Worm (Caenorhabditis elegans) whole organism, L3 larva: ENCODE measurements around the gene K09F6.13.

Experiments used
- R02D3.7 ChIP-seq: fragments of 150-350 bp; optimal IDR thresholded peaks from 2 replicates; lab custom pipeline; 2014; ENCODE audit warnings: missing biosample characterization, missing genetic modification characterization
- ZK546.5 ChIP-seq: sonication (generic microtip); optimal IDR thresholded peaks from 2 replicates; lab custom pipeline; 2017; ENCODE audit warnings: missing biosample characterization, missing genetic modification characterization
- aly-2 ChIP-seq: fragments of 150-350 bp; optimal IDR thresholded peaks from 2 replicates; lab custom pipeline; 2014; ENCODE audit warnings: missing biosample characterization, missing genetic modification characterization
- egl-5 ChIP-seq: fragments of 150-350 bp; optimal IDR thresholded peaks from 2 replicates; lab custom pipeline; 2017; ENCODE audit warnings: missing biosample characterization, missing genetic modification reagents, missing genetic modification characterization, inconsistent platforms
- jun-1 ChIP-seq: fragments of 150-350 bp; optimal IDR thresholded peaks from 2 replicates; lab custom pipeline; 2014; ENCODE audit warnings: missing biosample characterization, missing genetic modification reagents, missing genetic modification characterization
- lin-39 ChIP-seq: fragments of 150-350 bp; optimal IDR thresholded peaks from 2 replicates; lab custom pipeline; 2018; ENCODE audit warnings: missing biosample characterization, missing genetic modification reagents, missing genetic modification characterization
- mdl-1 ChIP-seq: fragments of 150-350 bp; optimal IDR thresholded peaks from 2 replicates; lab custom pipeline; 2014; ENCODE audit warnings: missing biosample characterization, missing genetic modification characterization
- nhr-11 ChIP-seq: fragments of 150-350 bp; optimal IDR thresholded peaks from 2 replicates; lab custom pipeline; 2014; ENCODE audit warnings: missing biosample characterization, missing genetic modification characterization
- nhr-23 ChIP-seq: fragments of 150-350 bp; optimal IDR thresholded peaks from 2 replicates; lab custom pipeline; 2014; ENCODE audit warnings: missing biosample characterization, missing genetic modification reagents, missing genetic modification characterization
- nhr-237 ChIP-seq: fragments of 150-350 bp; optimal IDR thresholded peaks from 2 replicates; lab custom pipeline; 2014; ENCODE audit warnings: missing biosample characterization, missing genetic modification characterization
- pqm-1 ChIP-seq: fragments of 150-350 bp; optimal IDR thresholded peaks from 2 replicates; lab custom pipeline; 2017; ENCODE audit warnings: missing biosample characterization, missing genetic modification characterization, inconsistent platforms
- snpc-4 ChIP-seq: fragments of 150-350 bp; optimal IDR thresholded peaks from 2 replicates; lab custom pipeline; 2014; ENCODE audit warnings: missing biosample characterization, missing genetic modification characterization

DNA sequence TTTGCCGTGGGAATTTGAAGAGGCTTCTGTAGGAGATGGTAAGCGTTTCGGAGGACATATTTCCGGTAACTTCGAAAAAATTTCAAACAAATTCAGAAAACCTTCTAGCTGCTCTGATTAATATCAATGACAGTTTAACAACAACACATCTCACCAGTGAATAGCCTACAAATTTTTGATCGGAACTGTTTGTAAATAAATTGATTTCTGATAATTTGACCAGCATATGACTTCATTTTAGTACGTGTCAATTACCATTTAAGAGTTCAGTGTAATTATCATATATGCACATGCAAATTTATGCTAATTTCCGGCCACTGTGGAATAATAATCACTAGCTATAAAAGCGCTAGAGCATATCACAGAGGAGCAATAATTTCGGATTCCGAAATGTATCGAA, 36.0 kb downstream of the K09F6.13 start, which contains the start of gene ZK1240.11:
- no peak for TF ChIP-seq R02D3.7 (tag; lab: Kevin White, UChicago)
- TF ChIP-seq ZK546.5: no peak
- TF ChIP-seq pqm-1 (tag; lab: Kevin White, UChicago): no peak
- TF ChIP-seq lin-39 (tag; lab: Kevin White, UChicago): no peak
- TF ChIP-seq nhr-237 (tag; lab: Kevin White, UChicago): no peak
- no peak for TF ChIP-seq snpc-4
- TF ChIP-seq nhr-23 (tag; lab: Kevin White, UChicago): no peak
- TF ChIP-seq mdl-1: no peak
- TF ChIP-seq aly-2 (tag; lab: Kevin White, UChicago): no peak
- no peak for TF ChIP-seq jun-1 (tag; lab: Kevin White, UChicago)
- no peak for TF ChIP-seq nhr-11 (tag; lab: Kevin White, UChicago)
- no peak for TF ChIP-seq egl-5 (tag; lab: Kevin White, UChicago)
